Worm (Caenorhabditis elegans): ENCODE results near the gene lips-8.

lips-8 gene

ce11 chrX:14938188-14938587 lies 39.9 kb downstream of the lips-8 start:
- TF ChIP-seq him-1 (tag; optimal IDR thresholded peaks at IDR 0.05) = no peak
- no peak for TF ChIP-seq W03F9.2 (tag; optimal IDR thresholded peaks at IDR 0.05)
- TF ChIP-seq dao-5 (tag; optimal IDR thresholded peaks at IDR 0.05) = no peak

ce11 chrX:14946217-14946463 lies 47.8 kb downstream of the lips-8 start, which contains the start of gene mrp-5:
Gene mrp-5 (minus strand): TSS chrX:14946317.
- TF ChIP-seq dao-5 (tag; optimal IDR thresholded peaks at IDR 0.05) (no peak), W03F9.2 (tag; optimal IDR thresholded peaks at IDR 0.05) (no peak), him-1 (tag; optimal IDR thresholded peaks at IDR 0.05) (no peak)

DNA sequence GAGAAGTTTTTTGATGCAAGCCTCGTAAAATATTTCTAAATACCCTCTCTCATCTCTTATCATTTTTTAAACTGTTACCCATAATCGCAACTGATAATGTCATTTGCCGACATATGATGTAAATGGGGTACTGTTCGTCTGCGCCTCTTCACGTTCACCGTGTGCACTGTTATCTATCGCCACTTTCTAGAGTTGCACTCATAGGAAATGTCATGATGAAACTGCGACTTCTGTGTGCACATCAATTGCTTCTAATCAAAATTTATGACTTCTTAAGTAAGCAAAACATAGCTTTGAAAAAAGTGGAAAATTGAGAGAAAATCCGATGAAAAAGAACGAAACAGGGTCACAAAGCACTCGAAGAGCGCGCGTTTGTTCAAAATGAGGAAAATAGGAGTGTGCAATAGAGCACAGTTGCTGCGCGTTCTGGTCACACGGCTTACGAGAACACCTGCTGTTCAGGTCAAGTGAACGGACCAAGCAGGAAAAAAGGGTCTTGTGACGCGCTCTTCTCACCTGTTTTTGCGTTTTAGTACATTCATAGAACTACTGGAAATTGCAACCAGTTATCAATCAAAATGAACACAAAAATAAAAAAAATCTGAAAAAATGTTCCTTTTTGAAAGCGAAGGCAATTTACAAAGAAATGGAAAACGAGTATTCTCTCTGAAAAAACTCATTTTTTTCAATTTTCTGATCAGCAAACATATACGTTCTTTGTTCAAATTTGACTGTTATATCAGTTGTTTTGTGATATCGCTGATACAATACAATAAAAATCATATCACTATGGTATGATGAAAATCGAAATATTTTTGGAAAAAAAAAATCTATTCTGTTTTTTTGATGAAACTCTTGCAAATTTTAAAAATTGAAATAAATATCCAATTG lies 48.4 kb downstream of the lips-8 start:
- TF ChIP-seq dao-5 (tag; optimal IDR thresholded peaks at IDR 0.05) (no peak), W03F9.2 (tag; optimal IDR thresholded peaks at IDR 0.05) (no peak), him-1 (tag; optimal IDR thresholded peaks at IDR 0.05) (no peak)

- TF ChIP-seq him-1 (tag; optimal IDR thresholded peaks at IDR 0.05) (no peak), W03F9.2 (tag; optimal IDR thresholded peaks at IDR 0.05) (no peak), dao-5 (tag; optimal IDR thresholded peaks at IDR 0.05) (no peak)
Observed at ce11 chrX:14947355-14947668, 49.0 kb downstream of the lips-8 start.
